Fruit fly (Drosophila melanogaster): ENCODE data around the gene Jon65Aiii.

Jon65Aiii gene

dm6 chr3L:6070119-6070518 lies 19.6 kb downstream of the Jon65Aiii start:
- TF ChIP-seq rn (GFP tag; IDR thresholded peaks at IDR 0.05) (no peak), Snoo (tag; optimal IDR thresholded peaks at IDR 0.05) (no peak), CG9948 (tag; optimal IDR thresholded peaks at IDR 0.05) (no peak), CG8301 (tag; optimal IDR thresholded peaks at IDR 0.05) (no peak), CG32121 (GFP tag; IDR thresholded peaks at IDR 0.05) (no peak), CG34367 (tag; optimal IDR thresholded peaks at IDR 0.05) (no peak)

dm6 chr3L:6071454-6072189 lies 21.1 kb downstream of the Jon65Aiii start, which contains the start of gene CG6602:
CG6602 (plus strand) TSS chr3L:6072139.
- TF ChIP-seq EcR (GFP tag; optimal IDR thresholded peaks at IDR 0.05) (no peak), Pif1B (GFP tag; optimal IDR thresholded peaks at IDR 0.05) (no peak), D1 (tag; optimal IDR thresholded peaks at IDR 0.05) (no peak), CG14655 (GFP tag; optimal IDR thresholded peaks at IDR 0.05) (no peak), fd96Ca (GFP tag; IDR thresholded peaks at IDR 0.05) (no peak), Ets98B (GFP tag; IDR thresholded peaks at IDR 0.05) (no peak), Snoo (tag; optimal IDR thresholded peaks at IDR 0.05) (peak; percentile 79), rn (GFP tag; IDR thresholded peaks at IDR 0.05) (no peak), CG32121 (GFP tag; IDR thresholded peaks at IDR 0.05) (no peak), Pif1A (GFP tag; optimal IDR thresholded peaks at IDR 0.05) (no peak), CG8301 (tag; optimal IDR thresholded peaks at IDR 0.05) (no peak), gl (tag; optimal IDR thresholded peaks at IDR 0.05) (no peak), CG15710 (tag; optimal IDR thresholded peaks at IDR 0.05) (peak; percentile 44), CG13204 (GFP tag; optimal IDR thresholded peaks at IDR 0.05) (no peak), CG4496 (GFP tag; IDR thresholded peaks at IDR 0.05) (peak; percentile 78), CG9948 (tag; optimal IDR thresholded peaks at IDR 0.05) (no peak), CG8159 (tag; optimal IDR thresholded peaks at IDR 0.05) (peak; percentile 28), CG10348 (GFP tag; IDR thresholded peaks at IDR 0.05) (no peak), CG12605 (GFP tag; IDR thresholded peaks at IDR 0.05) (no peak), CG34367 (tag; optimal IDR thresholded peaks at IDR 0.05) (peak; percentile 41), CG17806 (tag; optimal IDR thresholded peaks at IDR 0.05) (no peak)

DNA sequence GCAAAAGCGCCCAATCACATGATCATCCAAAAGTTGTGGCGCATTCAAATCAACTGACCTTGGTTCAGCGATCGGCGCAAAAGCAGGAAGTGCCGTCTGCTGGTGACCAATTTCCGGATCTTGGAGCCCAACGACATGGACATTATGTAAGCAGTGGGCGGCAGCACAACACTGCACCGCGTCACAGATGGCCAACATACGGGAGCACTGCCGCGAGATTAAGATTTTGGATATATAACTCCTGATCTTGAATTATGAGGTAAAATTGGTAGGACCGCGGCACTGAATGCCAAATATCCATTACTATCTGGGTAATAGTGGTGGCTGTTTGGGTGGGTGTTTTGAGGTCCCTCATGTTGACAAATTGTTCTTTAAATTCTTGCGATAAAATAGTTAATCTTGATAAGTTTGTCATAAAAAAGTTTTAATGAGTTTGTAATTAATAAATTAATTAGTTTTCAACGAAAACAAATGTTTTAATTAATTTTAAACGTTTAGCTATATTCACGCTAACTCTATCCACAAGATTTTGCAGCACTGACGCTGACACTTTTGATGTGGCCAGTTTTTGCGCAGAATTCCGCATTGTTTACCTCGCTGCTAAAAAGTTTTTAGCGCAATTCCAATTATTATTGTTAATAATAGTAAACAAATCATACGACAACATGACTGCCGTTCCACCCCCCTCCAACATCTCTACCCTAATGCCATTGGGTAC lies 24.6 kb downstream of the Jon65Aiii start, which contains the start of the genes CG13295 and CG6610:
Gene CG13295 (minus strand): TSS at position 271 of the 718 bp plus-strand sequence.
Gene CG6610 (plus strand): TSS at position 562 of the 718 bp plus-strand sequence.
- TF ChIP-seq CG13204 (GFP tag; optimal IDR thresholded peaks at IDR 0.05) (no peak), Snoo (tag; optimal IDR thresholded peaks at IDR 0.05) (peak; percentile 41), EcR (GFP tag; optimal IDR thresholded peaks at IDR 0.05) (no peak), CG14655 (GFP tag; optimal IDR thresholded peaks at IDR 0.05) (peak; percentile 53), CG15710 (tag; optimal IDR thresholded peaks at IDR 0.05) (peak; percentile 69), CG8159 (tag; optimal IDR thresholded peaks at IDR 0.05) (peak; percentile 69), CG34367 (tag; optimal IDR thresholded peaks at IDR 0.05) (peak; percentile 32), CG17806 (tag; optimal IDR thresholded peaks at IDR 0.05) (peak; percentile 29), CG8301 (tag; optimal IDR thresholded peaks at IDR 0.05) (peak; percentile 27)

- TF ChIP-seq CG17806 (tag; optimal IDR thresholded peaks at IDR 0.05) (no peak), Pif1A (GFP tag; optimal IDR thresholded peaks at IDR 0.05) (no peak), Pif1B (GFP tag; optimal IDR thresholded peaks at IDR 0.05) (no peak), CG13204 (GFP tag; optimal IDR thresholded peaks at IDR 0.05) (peak; percentile 72), D1 (tag; optimal IDR thresholded peaks at IDR 0.05) (no peak), CG10348 (GFP tag; IDR thresholded peaks at IDR 0.05) (no peak)
Observed at dm6 chr3L:6076429-6076828, 25.9 kb downstream of the Jon65Aiii start, which contains the start of gene ssp6. ssp6 (plus strand) TSS chr3L:6076722.

dm6 chr3L:6082561-6082960 lies 32.0 kb downstream of the Jon65Aiii start, which contains the start of gene CG13293:
CG13293 (plus strand) TSS chr3L:6082883.
- no peak for TF ChIP-seq Pif1A (GFP tag; optimal IDR thresholded peaks at IDR 0.05)
- no peak for TF ChIP-seq rn (GFP tag; IDR thresholded peaks at IDR 0.05)
- no peak for TF ChIP-seq CG34367 (tag; optimal IDR thresholded peaks at IDR 0.05)
- TF ChIP-seq CG8159 (tag; optimal IDR thresholded peaks at IDR 0.05): no peak
- no peak for TF ChIP-seq CG14655 (GFP tag; optimal IDR thresholded peaks at IDR 0.05)
- TF ChIP-seq Snoo (tag; optimal IDR thresholded peaks at IDR 0.05): no peak
- TF ChIP-seq CG15710 (tag; optimal IDR thresholded peaks at IDR 0.05): no peak
- no peak for TF ChIP-seq CG8301 (tag; optimal IDR thresholded peaks at IDR 0.05)
- no peak for TF ChIP-seq CG17806 (tag; optimal IDR thresholded peaks at IDR 0.05)
- no peak for TF ChIP-seq CG4496 (GFP tag; IDR thresholded peaks at IDR 0.05)
- no peak for TF ChIP-seq CG10348 (GFP tag; IDR thresholded peaks at IDR 0.05)
- no peak for TF ChIP-seq Ets98B (GFP tag; IDR thresholded peaks at IDR 0.05)
- no peak for TF ChIP-seq EcR (GFP tag; optimal IDR thresholded peaks at IDR 0.05)
- TF ChIP-seq CG13204 (GFP tag; optimal IDR thresholded peaks at IDR 0.05): no peak
- TF ChIP-seq CG32121 (GFP tag; IDR thresholded peaks at IDR 0.05): no peak
- no peak for TF ChIP-seq CG12605 (GFP tag; IDR thresholded peaks at IDR 0.05)
- no peak for TF ChIP-seq CG9948 (tag; optimal IDR thresholded peaks at IDR 0.05)

DNA sequence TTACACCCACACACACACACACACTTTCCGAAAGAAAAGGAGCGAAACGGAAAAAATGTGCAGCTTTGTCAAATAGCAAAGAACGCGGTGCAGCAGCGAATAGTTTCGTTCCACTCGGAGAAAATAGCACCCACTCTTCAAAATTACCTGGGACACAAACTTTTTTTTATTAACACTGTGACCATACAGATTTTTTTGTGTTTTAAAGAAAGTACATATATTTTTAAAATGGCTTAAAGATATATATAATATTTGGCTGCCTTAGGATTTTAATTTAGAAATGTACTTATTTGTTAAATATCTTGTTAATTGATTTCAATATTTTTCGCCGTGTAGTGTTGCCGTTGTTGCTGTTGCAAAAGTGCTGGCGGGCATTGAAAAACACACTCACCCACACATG lies 33.9 kb downstream of the Jon65Aiii start:
- no peak for TF ChIP-seq D1 (tag; optimal IDR thresholded peaks at IDR 0.05)
- TF ChIP-seq CG8301 (tag; optimal IDR thresholded peaks at IDR 0.05): peak; percentile 64
- TF ChIP-seq CG9948 (tag; optimal IDR thresholded peaks at IDR 0.05): peak; percentile 62
- no peak; the same call in 2 of the 3 replicates for TF ChIP-seq CG4496 (GFP tag; IDR thresholded peaks at IDR 0.05)
- peak; percentile 15 for TF ChIP-seq CG34367 (tag; optimal IDR thresholded peaks at IDR 0.05)
- TF ChIP-seq rn (GFP tag; IDR thresholded peaks at IDR 0.05): no peak
- TF ChIP-seq CG12605 (GFP tag; IDR thresholded peaks at IDR 0.05): peak; percentile 53
- TF ChIP-seq EcR (GFP tag; optimal IDR thresholded peaks at IDR 0.05): no peak
- TF ChIP-seq CG8159 (tag; optimal IDR thresholded peaks at IDR 0.05): peak; percentile 49
- TF ChIP-seq CG32121 (GFP tag; IDR thresholded peaks at IDR 0.05): peak; percentile 48; the same call in 1 of the 2 replicates
- TF ChIP-seq CG10348 (GFP tag; IDR thresholded peaks at IDR 0.05): no peak
- no peak for TF ChIP-seq Ets98B (GFP tag; IDR thresholded peaks at IDR 0.05)
- peak; percentile 6 for TF ChIP-seq Pif1A (GFP tag; optimal IDR thresholded peaks at IDR 0.05)
- TF ChIP-seq gl (tag; optimal IDR thresholded peaks at IDR 0.05): no peak
- TF ChIP-seq CG17806 (tag; optimal IDR thresholded peaks at IDR 0.05): peak; percentile 28
- no peak for TF ChIP-seq fd96Ca (GFP tag; IDR thresholded peaks at IDR 0.05)
- no peak for TF ChIP-seq CG13204 (GFP tag; optimal IDR thresholded peaks at IDR 0.05)
- no peak for TF ChIP-seq Snoo (tag; optimal IDR thresholded peaks at IDR 0.05)
- peak; percentile 10 for TF ChIP-seq Pif1B (GFP tag; optimal IDR thresholded peaks at IDR 0.05)
- peak; percentile 67 for TF ChIP-seq CG14655 (GFP tag; optimal IDR thresholded peaks at IDR 0.05)
- peak; percentile 39 for TF ChIP-seq CG15710 (tag; optimal IDR thresholded peaks at IDR 0.05)

Data from whole organism, pupa.